Worm (Caenorhabditis elegans): ENCODE data around the gene ZK1127.3.

ce11 chrII:7054987-7055386 lies at the start of gene ZK1127.3:
- no peak for TF ChIP-seq gei-8 (GFP tag; optimal IDR thresholded peaks at IDR 0.05)
- no peak for TF ChIP-seq zfp-2 (tag; optimal IDR thresholded peaks at IDR 0.05)
- no peak for TF ChIP-seq snpc-1.2 (GFP tag; IDR thresholded peaks at IDR 0.05)
